Worm (Caenorhabditis elegans): ENCODE data around the gene srbc-29.

Gene srbc-29

ce11 chrV:3442609-3443008, 28.1 kb downstream of the srbc-29 start:
- TF ChIP-seq hlh-26 (GFP tag; conservative IDR thresholded peaks at IDR 0.05), result no peak
- TF ChIP-seq dpl-1 (GFP tag; optimal IDR thresholded peaks at IDR 0.05), result no peak
- TF ChIP-seq pha-4 (tag; optimal IDR thresholded peaks at IDR 0.05), result no peak
- TF ChIP-seq lsy-27 (tag; optimal IDR thresholded peaks at IDR 0.05; ENCODE audit: borderline replicate concordance, insufficient read depth), result no peak
- no peak for TF ChIP-seq him-1 (tag; optimal IDR thresholded peaks at IDR 0.05)
- no peak for TF ChIP-seq nfya-1 (tag; optimal IDR thresholded peaks at IDR 0.05; ENCODE audit: borderline replicate concordance, insufficient read depth)
- no peak for TF ChIP-seq rpc-1 (optimal IDR thresholded peaks at IDR 0.05)
- no peak for TF ChIP-seq rpc-1 (tag; optimal IDR thresholded peaks at IDR 0.05)
- TF ChIP-seq hsf-1 (GFP tag; IDR thresholded peaks at IDR 0.05), result no peak
- no peak for TF ChIP-seq madf-6 (GFP tag; IDR thresholded peaks at IDR 0.05)
- TF ChIP-seq zfh-2 (GFP tag; conservative IDR thresholded peaks at IDR 0.05), result no peak
- TF ChIP-seq ets-4 (GFP tag; optimal IDR thresholded peaks at IDR 0.05), result no peak
- no peak for TF ChIP-seq ama-1 (optimal IDR thresholded peaks at IDR 0.05)
- TF ChIP-seq ama-1 (GFP tag; optimal IDR thresholded peaks at IDR 0.05), result no peak
- TF ChIP-seq lin-35 (GFP tag; optimal IDR thresholded peaks at IDR 0.05), result no peak
- TF ChIP-seq F39B2.1 (GFP tag; IDR thresholded peaks at IDR 0.05), result no peak

DNA sequence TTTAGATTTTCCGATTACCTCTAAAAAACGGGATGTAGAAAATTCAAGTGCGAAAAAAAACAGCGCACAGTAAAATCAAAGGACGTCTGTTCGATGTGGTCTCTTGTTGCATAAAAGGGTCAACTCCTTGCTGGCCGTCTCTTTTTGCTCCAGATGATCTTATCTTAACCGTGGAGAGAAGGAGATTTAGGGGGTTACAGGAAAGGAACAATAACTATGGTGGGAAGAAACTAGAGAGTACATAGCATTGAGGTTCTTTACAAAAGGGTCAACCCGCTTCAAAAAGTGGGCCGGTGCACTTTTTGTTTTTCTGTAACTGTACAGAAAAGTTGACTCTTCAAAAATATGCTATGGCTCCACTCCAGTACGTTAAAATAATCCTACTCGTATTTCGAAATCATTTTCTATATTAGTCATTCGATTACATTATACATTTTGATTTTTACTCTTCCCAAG, 39.1 kb downstream of the srbc-29 start, which contains the start of the genes T20D4.19 and srj-9:
TSS of gene T20D4.19 (minus strand) at position 101 of the 456 bp plus-strand sequence.
TSS of gene srj-9 (plus strand) at position 406 of the 456 bp plus-strand sequence.
- TF ChIP-seq him-1 (tag; optimal IDR thresholded peaks at IDR 0.05) (no peak), snpc-1.1 (tag; optimal IDR thresholded peaks at IDR 0.05; ENCODE audit: insufficient read depth) (no peak), madf-3 (GFP tag; IDR thresholded peaks at IDR 0.05) (0 out of 2 replicates have a peak, but pooled peaks have one; percentile 51)

DNA sequence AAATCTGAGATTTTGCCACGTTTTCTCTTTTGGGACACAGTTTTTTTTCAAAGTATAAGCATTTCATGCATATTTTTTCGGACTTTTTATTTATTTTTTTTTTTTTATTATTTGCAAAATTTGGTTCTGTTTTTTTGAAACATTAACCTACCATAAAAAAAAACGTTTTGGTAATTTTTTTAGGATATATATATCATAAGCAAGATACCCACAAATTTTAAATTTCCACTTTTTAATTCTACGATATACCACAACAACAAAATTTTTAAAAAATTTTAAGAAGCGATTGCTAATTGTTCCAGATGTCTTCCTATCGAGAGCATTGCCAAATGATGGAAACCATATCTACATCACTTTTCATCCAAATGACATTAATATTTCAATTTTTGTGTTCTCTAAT, 42.0 kb downstream of the srbc-29 start, which contains the start of gene srab-20:
TSS of gene srab-20 (plus strand) at position 301 of the 400 bp plus-strand sequence.
- TF ChIP-seq snpc-4 (GFP tag; optimal IDR thresholded peaks at IDR 0.05) (no peak), snpc-4 (tag; optimal IDR thresholded peaks at IDR 0.05) (no peak), chd-7 (tag; optimal IDR thresholded peaks at IDR 0.05) (no peak), Y79H2A.3 (GFP tag; conservative IDR thresholded peaks at IDR 0.05) (no peak), nfya-2 (GFP tag; IDR thresholded peaks at IDR 0.05) (no peak), nfya-1 (tag; optimal IDR thresholded peaks at IDR 0.05; ENCODE audit: borderline replicate concordance, insufficient read depth) (no peak), lir-1 (GFP tag; conservative IDR thresholded peaks at IDR 0.05) (no peak), pbrm-1 (GFP tag; IDR thresholded peaks at IDR 0.05) (no peak), Y67H2A.10 (GFP tag; conservative IDR thresholded peaks at IDR 0.05) (no peak), gei-17 (GFP tag; optimal IDR thresholded peaks at IDR 0.05) (no peak), lsl-1 (GFP tag; optimal IDR thresholded peaks at IDR 0.05) (no peak)

DNA sequence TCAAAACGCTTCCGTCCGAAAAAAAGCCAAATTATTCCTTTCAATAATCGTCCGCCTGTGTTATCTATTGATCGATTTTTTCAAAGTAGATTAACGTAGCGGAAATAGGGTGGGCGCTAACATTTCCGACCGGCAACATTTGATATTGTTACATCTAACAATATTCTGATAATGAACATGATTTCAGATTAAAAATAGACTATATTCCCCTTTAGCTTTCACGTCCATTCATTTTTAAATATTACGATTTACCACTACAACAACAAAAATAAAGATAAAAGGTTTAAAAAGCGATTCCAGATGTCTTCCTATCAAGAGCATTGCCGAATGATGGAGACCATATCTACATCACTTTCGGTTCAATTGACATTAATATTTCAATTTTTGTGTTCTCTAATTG, 44.6 kb downstream of the srbc-29 start, which contains the start of gene srab-22:
TSS of gene srab-22 (plus strand) at position 301 of the 400 bp plus-strand sequence.
- TF ChIP-seq madf-10 (tag; optimal IDR thresholded peaks at IDR 0.05) (no peak), die-1 (tag; optimal IDR thresholded peaks at IDR 0.05) (no peak), ceh-91 (GFP tag; IDR thresholded peaks at IDR 0.05) (no peak), nfya-1 (tag; optimal IDR thresholded peaks at IDR 0.05; ENCODE audit: borderline replicate concordance, insufficient read depth) (no peak), cebp-1 (GFP tag; IDR thresholded peaks at IDR 0.05) (no peak), cebp-1 (tag; optimal IDR thresholded peaks at IDR 0.05) (no peak), K12H6.12 (tag; optimal IDR thresholded peaks at IDR 0.05) (no peak), let-526 (GFP tag; IDR thresholded peaks at IDR 0.05) (no peak), ceh-58 (GFP tag; IDR thresholded peaks at IDR 0.05) (no peak), D2030.7 (GFP tag; IDR thresholded peaks at IDR 0.05) (no peak), mel-28 (tag; optimal IDR thresholded peaks at IDR 0.05; ENCODE audit: borderline replicate concordance) (no peak), nhr-120 (GFP tag; IDR thresholded peaks at IDR 0.05) (no peak), lag-1 (GFP tag; IDR thresholded peaks at IDR 0.05) (no peak), let-607 (tag; optimal IDR thresholded peaks at IDR 0.05) (no peak)

Data from whole organism, young adult.